Worm (Caenorhabditis elegans): ENCODE data around the gene vha-14.

ce11 chrIII:9489798-9490197, 18.1 kb upstream of the vha-14 start:
- TF ChIP-seq W03F9.2 (tag; optimal IDR thresholded peaks at IDR 0.05) (no peak), dao-5 (tag; optimal IDR thresholded peaks at IDR 0.05) (no peak), him-1 (tag; optimal IDR thresholded peaks at IDR 0.05) (no peak)
